Fruit fly (Drosophila melanogaster) whole organism, embryonic: Measurements from ENCODE around the gene Taf10.
A peak's percentile ranks its signal among the peaks of the same experiment; 100 is the strongest.

Experiments used
- Ada2b ChIP-seq: fragments of 200-800 bp; sonication (Bioruptor generic); IDR thresholded peaks from 2 replicates; pipeline ENCODE4 v1.3.6; 2022; ENCODE audit warnings: missing biosample characterization, missing genetic modification characterization
- CG15479 ChIP-seq: fragments of 200-800 bp; sonication (Bioruptor generic); optimal IDR thresholded peaks from 3 replicates; lab custom pipeline; 2019; ENCODE audit warnings: missing biosample characterization, mild to moderate bottlenecking, missing genetic modification characterization, moderate library complexity
- CG3726 ChIP-seq: fragments of 200-800 bp; sonication (Bioruptor generic); IDR thresholded peaks from 3 replicates; pipeline ENCODE4, ENCODE4 v1.3.6; 2022; ENCODE audit warnings: missing biosample characterization, missing genetic modification characterization
- CG8944 ChIP-seq: fragments of 200-800 bp; sonication (Bioruptor generic); optimal IDR thresholded peaks from 3 replicates; lab custom pipeline; 2016; ENCODE audit warnings: missing biosample characterization, missing genetic modification characterization
- Med ChIP-seq: fragments of 200-800 bp; sonication (Bioruptor generic); peaks from one replicate; lab custom pipeline; 2016; ENCODE audit warnings: missing biosample characterization, missing genetic modification characterization, mild to moderate bottlenecking, inconsistent platforms, moderate library complexity
- Ravus ChIP-seq: fragments of 200-800 bp; sonication (Bioruptor generic); IDR thresholded peaks from 2 replicates; pipeline ENCODE4 v1.3.6; 2022; ENCODE audit warnings: missing biosample characterization, missing genetic modification characterization
- abd-A ChIP-seq: fragments of 200-800 bp; sonication (Bioruptor generic); optimal IDR thresholded peaks from 3 replicates; lab custom pipeline; 2019; ENCODE audit warnings: missing biosample characterization, mild to moderate bottlenecking, missing genetic modification characterization, moderate library complexity
- kay ChIP-seq: fragments of 200-800 bp; sonication (Bioruptor generic); optimal IDR thresholded peaks from 2 replicates; lab custom pipeline; 2016; ENCODE audit warnings: missing biosample characterization, missing genetic modification characterization
- pb ChIP-seq: fragments of 200-800 bp; sonication (Bioruptor generic); optimal IDR thresholded peaks from 3 replicates; lab custom pipeline; 2016; ENCODE audit warnings: missing biosample characterization, missing genetic modification characterization
- sob ChIP-seq: fragments of 200-800 bp; sonication (Bioruptor generic); IDR thresholded peaks from 2 replicates; pipeline ENCODE4 v1.3.6; 2022; ENCODE audit warnings: missing biosample characterization, missing genetic modification characterization
- zf30C ChIP-seq: fragments of 200-800 bp; sonication (Bioruptor generic); optimal IDR thresholded peaks from 3 replicates; lab custom pipeline; 2018; ENCODE audit warnings: missing biosample characterization, mild to moderate bottlenecking, missing genetic modification characterization

DNA sequence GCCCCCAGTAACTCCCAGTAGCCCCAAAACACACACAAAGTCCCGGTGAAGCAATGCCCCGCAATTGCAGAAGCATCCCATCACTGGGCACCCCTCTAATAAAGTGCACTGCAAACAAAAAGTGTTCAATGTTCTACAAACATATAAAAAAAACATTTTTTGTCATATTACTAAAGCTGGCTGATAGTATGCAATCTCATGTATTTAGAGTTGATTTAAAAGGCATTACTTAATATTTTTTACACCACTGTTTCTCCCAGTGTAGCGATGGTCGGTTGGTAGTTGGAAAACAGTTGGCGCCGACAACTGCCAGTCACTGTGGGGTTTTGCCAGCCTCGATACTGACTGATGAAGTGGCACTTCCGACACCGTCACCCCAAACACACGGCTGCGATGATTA, 47.3 kb upstream of the Taf10 start:
- TF ChIP-seq Med (GFP tag; lab: Kevin White, UChicago) (peak; percentile 63), CG3726 (no peak), CG15479 (GFP tag; lab: Kevin White, UChicago) (no peak), Ada2b (peak; percentile 33; the same call in 1 of the 2 replicates), pb (GFP tag; lab: Kevin White, UChicago) (no peak), Ravus (GFP tag; lab: Robert Waterston, UW) (no peak), kay (GFP tag; lab: Kevin White, UChicago) (no peak), sob (GFP tag; lab: Robert Waterston, UW) (no peak), CG8944 (GFP tag; lab: Kevin White, UChicago) (peak; percentile 14), zf30C (no peak), abd-A (tag; lab: Kevin White, UChicago) (peak; percentile 10)
